Fruit fly (Drosophila melanogaster) whole organism, embryonic: ENCODE data around the gene CG31661.

Source experiments
- Abd-B ChIP-seq: fragments of 200-800 bp; sonication (Bioruptor generic); optimal IDR thresholded peaks from 2 replicates; lab custom pipeline; 2018; ENCODE audit warnings: missing biosample characterization, mild to moderate bottlenecking, missing genetic modification characterization, moderate library complexity
- Atf6 ChIP-seq: fragments of 200-800 bp; sonication (Bioruptor generic); IDR thresholded peaks from 2 replicates; pipeline ENCODE4 v1.3.6; 2022; ENCODE audit warnings: missing biosample characterization, missing genetic modification characterization
- CG10267 ChIP-seq: fragments of 200-800 bp; sonication (Bioruptor generic); optimal IDR thresholded peaks from 2 replicates; lab custom pipeline; 2018; ENCODE audit warnings: missing biosample characterization, mild to moderate bottlenecking, missing genetic modification characterization, moderate library complexity
- CG10979 ChIP-seq: fragments of 200-800 bp; sonication (Bioruptor generic); optimal IDR thresholded peaks from 2 replicates; lab custom pipeline; 2018; ENCODE audit warnings: missing biosample characterization, mild to moderate bottlenecking, missing genetic modification characterization, moderate library complexity
- CG11456 ChIP-seq: fragments of 200-800 bp; sonication (Bioruptor generic); IDR thresholded peaks from 3 replicates; pipeline ENCODE4 v1.3.6; 2022; ENCODE audit warnings: missing biosample characterization, missing genetic modification characterization
- CG11696 ChIP-seq: fragments of 200-800 bp; sonication (Bioruptor generic); IDR thresholded peaks from 2 replicates; pipeline ENCODE4 v1.3.6; 2022; ENCODE audit warnings: missing biosample characterization, missing genetic modification characterization
- CG12744 ChIP-seq: fragments of 200-800 bp; sonication (Bioruptor generic); optimal IDR thresholded peaks from 2 replicates; lab custom pipeline; 2016; ENCODE audit warnings: missing biosample characterization, missing genetic modification characterization
- CG1603 ChIP-seq: fragments of 200-800 bp; sonication (Bioruptor generic); optimal IDR thresholded peaks from 2 replicates; lab custom pipeline; 2019; ENCODE audit warnings: missing biosample characterization, mild to moderate bottlenecking, missing genetic modification characterization, moderate library complexity
- CG17328 ChIP-seq: fragments of 200-800 bp; sonication (Bioruptor generic); IDR thresholded peaks from 2 replicates; pipeline ENCODE4 v1.3.6; 2022; ENCODE audit warnings: missing biosample characterization, missing genetic modification characterization
- CG2120 ChIP-seq: fragments of 200-800 bp; sonication (Bioruptor generic); optimal IDR thresholded peaks from 3 replicates; lab custom pipeline; 2016; ENCODE audit warnings: missing biosample characterization, missing genetic modification characterization
- CG32772 ChIP-seq: fragments of 200-800 bp; sonication (Bioruptor generic); IDR thresholded peaks from 2 replicates; pipeline ENCODE4 v1.3.6; 2022; ENCODE audit warnings: missing biosample characterization, missing genetic modification characterization
- CG4282 ChIP-seq: fragments of 200-800 bp; sonication (Bioruptor generic); optimal IDR thresholded peaks from 2 replicates; lab custom pipeline; 2016; ENCODE audit warnings: missing biosample characterization, missing genetic modification characterization
- CG4328 ChIP-seq: fragments of 200-800 bp; sonication (Bioruptor generic); optimal IDR thresholded peaks from 3 replicates; lab custom pipeline; 2017; ENCODE audit warnings: missing biosample characterization, missing genetic modification reagents, missing genetic modification characterization
- CG6683 ChIP-seq: fragments of 200-800 bp; sonication (Bioruptor generic); optimal IDR thresholded peaks from 2 replicates; lab custom pipeline; 2017; ENCODE audit warnings: missing biosample characterization, mild to moderate bottlenecking, missing genetic modification characterization, missing genetic modification reagents
- CG7839 ChIP-seq: fragments of 200-800 bp; sonication (Bioruptor generic); optimal IDR thresholded peaks from 3 replicates; lab custom pipeline; 2018; ENCODE audit warnings: missing biosample characterization, mild to moderate bottlenecking, missing genetic modification characterization, moderate library complexity
- CHES-1-like ChIP-seq: fragments of 200-800 bp; sonication (Bioruptor generic); optimal IDR thresholded peaks from 2 replicates; lab custom pipeline; 2016; ENCODE audit warnings: missing biosample characterization, missing genetic modification characterization
- Camta ChIP-seq: fragments of 200-800 bp; sonication (Bioruptor generic); optimal IDR thresholded peaks from 2 replicates; lab custom pipeline; 2016; ENCODE audit warnings: missing biosample characterization, missing genetic modification characterization
- CrebB ChIP-seq: fragments of 200-800 bp; sonication (Bioruptor generic); optimal IDR thresholded peaks from 3 replicates; lab custom pipeline; 2018; ENCODE audit warnings: missing biosample characterization, mild to moderate bottlenecking, missing genetic modification characterization
- D19A ChIP-seq: fragments of 200-800 bp; optimal IDR thresholded peaks from 3 replicates; lab custom pipeline; 2019; ENCODE audit warnings: missing biosample characterization, mild to moderate bottlenecking, missing genetic modification characterization, moderate library complexity
- Doc3 ChIP-seq: fragments of 200-800 bp; sonication (Bioruptor generic); IDR thresholded peaks from 3 replicates; pipeline ENCODE4 v1.3.6; 2022; ENCODE audit warnings: missing biosample characterization, missing genetic modification characterization; ENCODE audit not compliant: partially characterized antibody
- Fer1 ChIP-seq: fragments of 200-800 bp; sonication (Bioruptor generic); optimal IDR thresholded peaks from 2 replicates; lab custom pipeline; 2017; ENCODE audit warnings: missing biosample characterization, mild to moderate bottlenecking, missing genetic modification characterization
- Gsc ChIP-seq: fragments of 200-800 bp; sonication (Bioruptor generic); IDR thresholded peaks from 2 replicates; pipeline ENCODE4 v1.3.6; 2022; ENCODE audit warnings: missing biosample characterization, missing genetic modification characterization
- H15 ChIP-seq: fragments of 200-800 bp; sonication (Bioruptor generic); IDR thresholded peaks from 3 replicates; pipeline ENCODE4 v1.3.6; 2022; ENCODE audit warnings: missing biosample characterization, missing genetic modification characterization
- Hey ChIP-seq: fragments of 200-800 bp; sonication (Bioruptor generic); optimal IDR thresholded peaks from 3 replicates; lab custom pipeline; 2018; ENCODE audit warnings: missing biosample characterization, mild to moderate bottlenecking, missing genetic modification characterization
- Hr78 ChIP-seq, 2 experiments: fragments of 200-800 bp in 1 of 2; fragments of >200 bp in 1 of 2; sonication (Bioruptor generic) in 1 of 2; optimal IDR thresholded peaks; 2 replicates each; lab custom pipeline; 2017 to 2019; ENCODE audit warnings: missing biosample characterization in 2 of 2, missing genetic modification characterization in 2 of 2, mild to moderate bottlenecking in 1 of 2, moderate library complexity in 1 of 2
- Mes4 ChIP-seq: fragments of 200-800 bp; sonication (Bioruptor generic); optimal IDR thresholded peaks from 2 replicates; lab custom pipeline; 2016; ENCODE audit warnings: missing biosample characterization, missing genetic modification characterization
- NK7.1 ChIP-seq: fragments of 200-800 bp; sonication (Bioruptor generic); optimal IDR thresholded peaks from 3 replicates; lab custom pipeline; 2016; ENCODE audit warnings: missing biosample characterization, missing genetic modification characterization
- Nf-YB ChIP-seq: fragments of 200-800 bp; sonication (Bioruptor generic); optimal IDR thresholded peaks from 3 replicates; lab custom pipeline; 2019; ENCODE audit warnings: missing biosample characterization, mild to moderate bottlenecking, missing genetic modification characterization, moderate library complexity
- NfI ChIP-seq: fragments of 200-800 bp; sonication (Bioruptor generic); optimal IDR thresholded peaks from 3 replicates; lab custom pipeline; 2018; ENCODE audit warnings: missing biosample characterization, mild to moderate bottlenecking, missing genetic modification characterization, moderate library complexity
- Optix ChIP-seq: fragments of 200-800 bp; sonication (Bioruptor generic); IDR thresholded peaks from 3 replicates; pipeline ENCODE4 v1.3.6; 2022; ENCODE audit warnings: missing biosample characterization, missing genetic modification characterization
- Rx ChIP-seq: fragments of 200-800 bp; sonication (Bioruptor generic); IDR thresholded peaks from 2 replicates; pipeline ENCODE4 v1.3.6; 2022; ENCODE audit warnings: missing biosample characterization, missing genetic modification characterization
- Sry-β ChIP-seq: fragments of 200-800 bp; sonication (Bioruptor generic); optimal IDR thresholded peaks from 2 replicates; lab custom pipeline; 2018; ENCODE audit warnings: missing biosample characterization, mild to moderate bottlenecking, missing genetic modification characterization, moderate library complexity
- ab ChIP-seq: fragments of 200-800 bp; sonication (Bioruptor generic); optimal IDR thresholded peaks from 2 replicates; lab custom pipeline; 2016; ENCODE audit warnings: missing biosample characterization, missing genetic modification characterization
- abd-A ChIP-seq: fragments of 200-800 bp; sonication (Bioruptor generic); optimal IDR thresholded peaks from 3 replicates; lab custom pipeline; 2019; ENCODE audit warnings: missing biosample characterization, mild to moderate bottlenecking, missing genetic modification characterization, moderate library complexity
- ash1 ChIP-seq: fragments of 200-800 bp; sonication (Bioruptor generic); optimal IDR thresholded peaks from 2 replicates; lab custom pipeline; 2018; ENCODE audit warnings: missing biosample characterization, mild to moderate bottlenecking, missing genetic modification characterization
- bsh ChIP-seq, 2 experiments: fragments of 200-800 bp; sonication (Bioruptor generic); optimal IDR thresholded peaks; 2 replicates each; lab custom pipeline; 2017 to 2018; ENCODE audit warnings: mild to moderate bottlenecking in 2 of 2, missing biosample characterization in 2 of 2, missing genetic modification characterization in 2 of 2, moderate library complexity in 1 of 2
- cato ChIP-seq: fragments of 200-800 bp; sonication (Bioruptor generic); optimal IDR thresholded peaks from 2 replicates; lab custom pipeline; 2016; ENCODE audit warnings: missing biosample characterization, missing genetic modification characterization, borderline replicate concordance
- cg ChIP-seq: fragments of 200-800 bp; sonication (Bioruptor generic); optimal IDR thresholded peaks from 3 replicates; lab custom pipeline; 2019; ENCODE audit warnings: missing biosample characterization, mild to moderate bottlenecking, missing genetic modification characterization, moderate library complexity
- chm ChIP-seq: fragments of 200-800 bp; sonication (Bioruptor generic); IDR thresholded peaks from 2 replicates; pipeline ENCODE4 v1.3.6; 2022; ENCODE audit warnings: missing biosample characterization, missing genetic modification characterization
- ci ChIP-seq: fragments of 200-800 bp; sonication (Bioruptor generic); IDR thresholded peaks from 3 replicates; pipeline ENCODE4 v1.3.6; 2022; ENCODE audit warnings: missing biosample characterization, missing genetic modification characterization
- gsb ChIP-seq: fragments of 200-800 bp; sonication (Bioruptor generic); IDR thresholded peaks from 2 replicates; pipeline ENCODE4 v1.3.6; 2022; ENCODE audit warnings: missing biosample characterization, missing genetic modification characterization
- hbn ChIP-seq: fragments of 200-800 bp; sonication (Bioruptor generic); IDR thresholded peaks from 2 replicates; pipeline ENCODE4 v1.3.6; 2022; ENCODE audit warnings: missing biosample characterization, missing genetic modification characterization; ENCODE audit not compliant: partially characterized antibody
- klu ChIP-seq: fragments of 200-800 bp; sonication (Bioruptor generic); IDR thresholded peaks from 2 replicates; pipeline ENCODE4 v1.3.6; 2022; ENCODE audit warnings: missing biosample characterization, missing genetic modification characterization
- kni ChIP-seq: fragments of 200-800 bp; sonication (Bioruptor generic); optimal IDR thresholded peaks from 3 replicates; lab custom pipeline; 2017; ENCODE audit warnings: mild to moderate bottlenecking, missing biosample characterization, missing genetic modification reagents, missing genetic modification characterization
- sisA ChIP-seq: fragments of 200-800 bp; sonication (Bioruptor generic); IDR thresholded peaks from 2 replicates; pipeline ENCODE4 v1.3.6; 2022; ENCODE audit warnings: missing biosample characterization, missing genetic modification characterization
- so ChIP-seq: fragments of 200-800 bp; sonication (Bioruptor generic); IDR thresholded peaks from 3 replicates; pipeline ENCODE4 v1.3.6; 2022; ENCODE audit warnings: missing biosample characterization, missing genetic modification characterization
- zen ChIP-seq: fragments of 200-800 bp; sonication (Bioruptor generic); optimal IDR thresholded peaks from 3 replicates; lab custom pipeline; 2018; ENCODE audit warnings: missing biosample characterization, mild to moderate bottlenecking, missing genetic modification characterization, moderate library complexity
- zfh1 ChIP-seq: fragments of 200-800 bp; sonication (Bioruptor generic); IDR thresholded peaks from 3 replicates; pipeline ENCODE4 v1.3.6; 2022; ENCODE audit warnings: missing biosample characterization, missing genetic modification characterization
- zfh2 ChIP-seq: fragments of 200-800 bp; sonication (Bioruptor generic); optimal IDR thresholded peaks from 2 replicates; lab custom pipeline; 2016; ENCODE audit warnings: missing biosample characterization, missing genetic modification characterization

CG31661 gene

dm6 chr2L:1462136-1462535 lies 34.9 kb upstream of the CG31661 start (continued):
- 0 out of 2 replicates have a peak, but pooled peaks have one; percentile 23 for TF ChIP-seq Atf6
- TF ChIP-seq Gsc (GFP tag; lab: Robert Waterston, UW) = 0 out of 2 replicates have a peak, but pooled peaks have one; percentile 27
- TF ChIP-seq hbn (GFP tag; lab: Robert Waterston, UW) = peak; percentile 74
- TF ChIP-seq Camta = peak; percentile 27
- no peak for TF ChIP-seq Fer1 (GFP tag; lab: Kevin White, UChicago)
- TF ChIP-seq Mes4 (GFP tag; lab: Kevin White, UChicago) = peak; percentile 34
- peak; percentile 30 for TF ChIP-seq CHES-1-like
- TF ChIP-seq CG10979 (tag; lab: Kevin White, UChicago) = peak; percentile 68
- TF ChIP-seq zfh1 (GFP tag; lab: Robert Waterston, UW) = peak; percentile 86

DNA sequence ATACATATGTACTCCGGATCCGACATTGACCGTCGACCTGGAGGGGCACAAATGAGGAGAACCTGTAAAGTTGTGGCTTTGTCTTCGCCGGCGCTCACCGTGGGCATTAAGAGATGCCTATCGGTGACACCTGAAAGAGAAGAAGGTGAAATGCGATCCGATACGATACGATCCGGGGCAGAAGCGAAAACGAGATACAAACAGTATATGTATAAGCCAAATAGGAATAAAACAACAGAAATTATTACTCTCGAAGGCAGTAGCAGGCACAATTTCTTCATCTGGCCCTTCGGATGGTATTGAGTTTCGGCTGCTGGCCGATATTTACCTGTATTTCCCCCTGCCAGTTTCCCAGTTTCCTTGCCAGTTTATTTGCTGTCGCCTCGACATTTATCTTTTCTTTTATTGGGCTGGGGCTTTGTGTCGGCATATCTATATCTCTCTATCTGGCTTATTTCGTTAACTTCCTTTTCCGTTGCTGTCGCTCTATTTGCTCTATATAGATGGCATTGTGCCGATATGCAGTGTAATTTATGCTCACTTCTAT lies 33.6 kb upstream of the CG31661 start:
- TF ChIP-seq ab (GFP tag; lab: Kevin White, UChicago) (no peak), Abd-B (GFP tag; lab: Kevin White, UChicago) (no peak), CG4328 (no peak), H15 (no peak), chm (GFP tag; lab: Robert Waterston, UW) (no peak), zfh2 (no peak), Doc3 (GFP tag; lab: Robert Waterston, UW) (no peak), sisA (GFP tag; lab: Robert Waterston, UW) (no peak), CG10267 (tag; lab: Kevin White, UChicago) (no peak), CG6683 (GFP tag; lab: Kevin White, UChicago) (no peak), kni (peak; percentile 88), CG2120 (GFP tag; lab: Kevin White, UChicago) (no peak), NK7.1 (GFP tag; lab: Kevin White, UChicago) (no peak), CG4282 (no peak), D19A (tag; lab: Kevin White, UChicago) (no peak), CG11456 (GFP tag; lab: Robert Waterston, UW) (no peak), ci (GFP tag; lab: Robert Waterston, UW) (0 out of 3 replicates have a peak, but pooled peaks have one; percentile 36), Hey (tag; lab: Kevin White, UChicago) (no peak), CG17328 (GFP tag; lab: Robert Waterston, UW) (no peak), abd-A (tag; lab: Kevin White, UChicago) (peak; percentile 62), CG12744 (GFP tag; lab: Kevin White, UChicago) (no peak), bsh (GFP tag; optimal IDR thresholded peaks at IDR 0.05; lab: Kevin White, UChicago) (no peak), so (0 out of 3 replicates have a peak, but pooled peaks have one; percentile 11), CG11696 (GFP tag; lab: Robert Waterston, UW) (no peak), NfI (GFP tag; lab: Kevin White, UChicago) (no peak), CG1603 (no peak), gsb (GFP tag; lab: Robert Waterston, UW) (no peak), zen (tag; lab: Kevin White, UChicago) (peak; percentile 35), Hr78 (GFP tag; optimal IDR thresholded peaks at IDR 0.05; lab: Kevin White, UChicago) (peak in 1 of 2 experiments; percentile 3), cg (GFP tag; lab: Kevin White, UChicago) (peak; percentile 7), klu (GFP tag; lab: Robert Waterston, UW) (no peak), Rx (GFP tag; lab: Robert Waterston, UW) (no peak), CrebB (no peak), ash1 (GFP tag; lab: Kevin White, UChicago) (no peak), CHES-1-like (no peak), CG32772 (GFP tag; lab: Robert Waterston, UW) (no peak), Optix (GFP tag; lab: Robert Waterston, UW) (no peak), Sry-β (GFP tag; lab: Kevin White, UChicago) (no peak), cato (no peak), Nf-YB (GFP tag; lab: Kevin White, UChicago) (no peak), CG7839 (tag; lab: Kevin White, UChicago) (no peak)
